Fruit fly (Drosophila melanogaster): Measurements from ENCODE around the gene PKD.

Gene PKD

DNA sequence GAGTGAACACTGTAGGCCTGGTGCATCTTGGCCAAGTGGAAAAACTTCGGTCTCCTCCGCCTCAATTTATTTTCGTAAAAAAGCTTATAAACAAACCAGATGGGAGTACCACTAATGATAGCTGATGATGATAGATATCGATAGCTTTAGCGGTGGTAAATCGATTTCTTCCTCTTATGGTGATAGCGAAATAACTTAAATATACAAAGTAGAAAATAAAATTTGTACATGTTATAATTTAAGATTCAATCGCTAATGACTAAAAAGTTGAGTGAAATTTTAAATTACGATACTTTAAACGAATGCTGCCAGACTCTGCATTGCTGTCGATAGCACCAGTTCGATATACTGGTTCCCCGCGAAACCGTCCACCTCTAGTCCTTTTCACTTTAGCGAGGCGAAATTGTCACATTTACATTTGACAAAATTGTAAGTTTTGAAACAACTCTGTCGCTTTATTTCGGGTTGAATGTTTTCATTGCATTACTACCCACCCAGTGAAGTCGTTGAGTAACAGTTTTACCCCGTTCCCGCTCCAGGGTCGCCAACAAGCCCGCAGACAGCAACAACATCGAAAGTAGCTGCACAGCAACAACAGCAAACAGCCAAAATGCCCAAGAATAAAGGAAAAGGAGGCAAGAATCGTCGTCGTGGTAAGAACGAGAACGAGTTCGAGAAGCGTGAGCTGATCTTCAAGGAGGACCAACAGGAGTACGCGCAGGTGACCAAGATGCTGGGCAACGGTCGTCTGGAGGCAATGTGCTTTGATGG, 39.7 kb downstream of the PKD start, which contains the start of the genes Vps39 and eIF1A (continued):
- peak; percentile 58 for TF ChIP-seq CG12391 (tag; optimal IDR thresholded peaks at IDR 0.05)
- TF ChIP-seq hth (optimal IDR thresholded peaks at IDR 0.05): no peak
- peak; percentile 43 for TF ChIP-seq CG8924 (tag; optimal IDR thresholded peaks at IDR 0.05)
- 0 out of 3 replicates have a peak, but pooled peaks have one; percentile 43 for TF ChIP-seq Dbx (GFP tag; IDR thresholded peaks at IDR 0.05)
- TF ChIP-seq B-H1 (GFP tag; IDR thresholded peaks at IDR 0.05): no peak
- TF ChIP-seq CG9797 (GFP tag; optimal IDR thresholded peaks at IDR 0.05): peak; percentile 19
- no peak for TF ChIP-seq CG30431 (GFP tag; optimal IDR thresholded peaks at IDR 0.05)
- TF ChIP-seq HLH3B (GFP tag; IDR thresholded peaks at IDR 0.05): no peak; the same call in 1 of the 2 replicates
- no peak for TF ChIP-seq hkb (optimal IDR thresholded peaks at IDR 0.05)
- TF ChIP-seq hkb (GFP tag; IDR thresholded peaks at IDR 0.05): no peak
- TF ChIP-seq CG6689 (GFP tag; IDR thresholded peaks at IDR 0.05): peak; percentile 37; the same call in 1 of the 2 replicates
- TF ChIP-seq CG30403 (GFP tag; optimal IDR thresholded peaks at IDR 0.05): peak; percentile 67
- TF ChIP-seq MBD-R2 (GFP tag; IDR thresholded peaks at IDR 0.05): peak; percentile 69
- TF ChIP-seq bsh (GFP tag; optimal IDR thresholded peaks at IDR 0.05): peak in 1 of 2 experiments; percentile 6
- TF ChIP-seq nerfin-2 (GFP tag; IDR thresholded peaks at IDR 0.05; ENCODE audit: partially characterized antibody): no peak; the same call in none of the 2 replicates
- TF ChIP-seq otp (GFP tag; IDR thresholded peaks at IDR 0.05): 0 out of 3 replicates have a peak, but pooled peaks have one; percentile 9
- TF ChIP-seq CG8944 (GFP tag; optimal IDR thresholded peaks at IDR 0.05): peak; percentile 28
- peak; percentile 36 for TF ChIP-seq CG7556 (GFP tag; optimal IDR thresholded peaks at IDR 0.05)
- TF ChIP-seq Trl (optimal IDR thresholded peaks at IDR 0.05): no peak
- peak; percentile 29 for TF ChIP-seq Trl (GFP tag; optimal IDR thresholded peaks at IDR 0.05)
- TF ChIP-seq CG10209 (GFP tag; optimal IDR thresholded peaks at IDR 0.05): no peak
- TF ChIP-seq CG8290 (GFP tag; optimal IDR thresholded peaks at IDR 0.05): peak; percentile 62
- no peak for TF ChIP-seq CG8290 (tag; optimal IDR thresholded peaks at IDR 0.05)
- peak; percentile 82; the same call in 2 of the 3 replicates for TF ChIP-seq hb (GFP tag; IDR thresholded peaks at IDR 0.05; ENCODE audit: partially characterized antibody)
- TF ChIP-seq lov (optimal IDR thresholded peaks at IDR 0.05): no peak
- TF ChIP-seq lov (GFP tag; IDR thresholded peaks at IDR 0.05): no peak
- no peak for TF ChIP-seq CG31224 (GFP tag; IDR thresholded peaks at IDR 0.05)
- TF ChIP-seq bigmax (GFP tag; optimal IDR thresholded peaks at IDR 0.05): no peak
- TF ChIP-seq lola (GFP tag; optimal IDR thresholded peaks at IDR 0.05): peak in 1 of 3 experiments; percentile 24
- no peak for TF ChIP-seq Atf6 (GFP tag; IDR thresholded peaks at IDR 0.05)
- TF ChIP-seq dm (GFP tag; optimal IDR thresholded peaks at IDR 0.05): peak; percentile 76
- peak; percentile 44 for TF ChIP-seq maf-S (GFP tag; optimal IDR thresholded peaks at IDR 0.05)
- TF ChIP-seq toy (GFP tag; IDR thresholded peaks at IDR 0.05): no peak
- TF ChIP-seq so (GFP tag; IDR thresholded peaks at IDR 0.05): 0 out of 3 replicates have a peak, but pooled peaks have one; percentile 14
- peak; percentile 12 for TF ChIP-seq unpg (GFP tag; optimal IDR thresholded peaks at IDR 0.05)
- peak; percentile 19 for TF ChIP-seq CG7786 (GFP tag; optimal IDR thresholded peaks at IDR 0.05)
- no peak for TF ChIP-seq CG16815 (GFP tag; optimal IDR thresholded peaks at IDR 0.05)
- TF ChIP-seq dmrt11E (tag; optimal IDR thresholded peaks at IDR 0.05): no peak
- TF ChIP-seq CG11247 (GFP tag; IDR thresholded peaks at IDR 0.05): no peak
- no peak for TF ChIP-seq dysf (GFP tag; IDR thresholded peaks at IDR 0.05)
- no peak for TF ChIP-seq ranshi (GFP tag; IDR thresholded peaks at IDR 0.05)
- TF ChIP-seq CG11398 (GFP tag; optimal IDR thresholded peaks at IDR 0.05): no peak
- no peak for TF ChIP-seq Usf (GFP tag; optimal IDR thresholded peaks at IDR 0.05)
- TF ChIP-seq Med (GFP tag): peak; percentile 60
- TF ChIP-seq tgo (GFP tag; IDR thresholded peaks at IDR 0.05): no peak; the same call in 2 of the 3 replicates
- TF ChIP-seq ro (GFP tag; IDR thresholded peaks at IDR 0.05): no peak
- peak; percentile 48 for TF ChIP-seq YL-1 (GFP tag; optimal IDR thresholded peaks at IDR 0.05)
- no peak for TF ChIP-seq CG10654 (GFP tag; optimal IDR thresholded peaks at IDR 0.05)
- no peak for TF ChIP-seq CG2678 (tag; optimal IDR thresholded peaks at IDR 0.05)
- no peak for TF ChIP-seq slp2 (GFP tag; optimal IDR thresholded peaks at IDR 0.05)
- TF ChIP-seq Lhr (GFP tag; optimal IDR thresholded peaks at IDR 0.05): peak; percentile 67
